Worm (Caenorhabditis elegans) whole organism, early embryonic: Measurements from ENCODE around the gene F38B6.7.

ENCODE experiments used
- F13C5.2 ChIP-seq: sonication (generic microtip); optimal IDR thresholded peaks from 2 replicates; lab custom pipeline; 2017; ENCODE audit warnings: mild to moderate bottlenecking, missing genetic modification characterization, inconsistent platforms, missing compliant biosample characterization
- ama-1 ChIP-seq: fragments of 150-350 bp; optimal IDR thresholded peaks from 2 replicates; lab custom pipeline; 2014
- ceh-13 ChIP-seq: fragments of 200-800 bp; sonication (Bioruptor generic); optimal IDR thresholded peaks from 2 replicates; lab custom pipeline; 2018; ENCODE audit warnings: mild to moderate bottlenecking, missing genetic modification characterization, missing compliant biosample characterization
- ets-7 ChIP-seq: sonication (generic microtip); optimal IDR thresholded peaks from 2 replicates; lab custom pipeline; 2016; ENCODE audit warnings: missing genotype, missing genetic modification characterization, missing compliant biosample characterization
- hmg-4 ChIP-seq: fragments of 200-800 bp; sonication (Bioruptor generic); optimal IDR thresholded peaks from 2 replicates; lab custom pipeline; 2018; ENCODE audit warnings: mild to moderate bottlenecking, missing genetic modification characterization, missing compliant biosample characterization
- hnd-1 ChIP-seq: sonication (generic microtip); optimal IDR thresholded peaks from 2 replicates; lab custom pipeline; 2016; ENCODE audit warnings: missing genetic modification characterization, missing compliant biosample characterization
- pes-1 ChIP-seq: fragments of 200-800 bp; sonication (Bioruptor generic); IDR thresholded peaks from 2 replicates; pipeline ENCODE4 v1.3.6; 2022; ENCODE audit warnings: missing genetic modification reagents, missing genetic modification characterization, missing compliant biosample characterization
- scrt-1 ChIP-seq: fragments of 200-800 bp; sonication (Bioruptor generic); IDR thresholded peaks from 2 replicates; pipeline ENCODE4 v1.3.6; 2022; ENCODE audit warnings: missing genetic modification characterization, missing compliant biosample characterization
- tbx-11 ChIP-seq: fragments of 200-800 bp; sonication (Bioruptor generic); IDR thresholded peaks from 2 replicates; pipeline ENCODE4 v1.3.6; 2022; ENCODE audit warnings: missing genetic modification characterization, missing compliant biosample characterization
- tbx-37 ChIP-seq: fragments of 200-800 bp; sonication (Bioruptor generic); conservative IDR thresholded peaks from 2 replicates; pipeline ENCODE4 v1.3.6; 2022; ENCODE audit warnings: missing genetic modification reagents, missing genetic modification characterization, missing compliant biosample characterization
- tra-4 ChIP-seq: sonication (generic microtip); optimal IDR thresholded peaks from 2 replicates; lab custom pipeline; 2017; ENCODE audit warnings: missing genetic modification characterization, missing compliant biosample characterization

DNA sequence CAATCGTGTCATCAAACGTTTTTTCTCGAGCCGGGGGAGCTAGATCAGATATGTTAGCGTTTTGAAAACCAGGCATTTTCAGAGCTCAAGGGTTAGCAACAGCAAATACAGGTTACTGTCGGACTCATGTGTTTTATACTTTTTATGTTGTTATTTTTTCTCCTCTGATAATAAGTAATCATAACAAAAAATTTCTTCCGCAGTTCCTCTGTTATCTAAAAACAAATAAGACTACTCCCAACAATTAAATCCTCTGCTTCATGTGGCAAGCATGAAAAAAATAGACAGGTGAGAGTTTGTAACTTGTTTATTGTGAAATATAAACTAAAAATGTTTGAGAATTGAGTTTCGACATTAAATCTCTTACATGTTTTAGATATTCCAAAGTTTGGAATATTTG, 20.4 kb upstream of the F38B6.7 start, which contains the start of gene smf-2:
- TF ChIP-seq tbx-37 (GFP tag; lab: Robert Waterston, UW) (no peak), scrt-1 (no peak), F13C5.2 (tag; lab: Kevin White, UChicago) (no peak), ceh-13 (no peak), ama-1 (lab: Kevin White, UChicago) (no peak), tra-4 (tag; lab: Kevin White, UChicago) (no peak), hnd-1 (no peak), tbx-11 (no peak), pes-1 (GFP tag; lab: Robert Waterston, UW) (no peak), ets-7 (tag; lab: Kevin White, UChicago) (no peak), hmg-4 (no peak)
